Fruit fly (Drosophila melanogaster): ENCODE data around the gene CG2100.

- no peak for TF ChIP-seq psq (GFP tag; optimal IDR thresholded peaks at IDR 0.05)
- TF ChIP-seq Myc (optimal IDR thresholded peaks at IDR 0.05): no peak
- TF ChIP-seq CrebA (GFP tag; optimal IDR thresholded peaks at IDR 0.05; ENCODE audit: borderline replicate concordance): no peak
- no peak for TF ChIP-seq br (GFP tag; optimal IDR thresholded peaks at IDR 0.05)
- TF ChIP-seq woc (GFP tag; optimal IDR thresholded peaks at IDR 0.05): no peak
- TF ChIP-seq HLH106 (tag; optimal IDR thresholded peaks at IDR 0.05): no peak
- TF ChIP-seq CG32264 (GFP tag; optimal IDR thresholded peaks at IDR 0.05): no peak
- no peak for TF ChIP-seq usp (GFP tag; optimal IDR thresholded peaks at IDR 0.05)
Observed at dm6 chr3R:5727724-5728365, 8.3 kb downstream of the CG2100 start.

All from whole organism, wandering third instar larva.